Worm (Caenorhabditis elegans) whole organism, midembryonic: ENCODE results near the gene Y39B6A.5.

ENCODE experiments used
- T22C8.4 ChIP-seq: fragments of 200-800 bp; sonication (Bioruptor generic); IDR thresholded peaks from 2 replicates; pipeline ENCODE4 v1.3.6; 2022; ENCODE audit warnings: missing genetic modification characterization, missing compliant biosample characterization
- cog-1 ChIP-seq: sonication (generic microtip); optimal IDR thresholded peaks from 2 replicates; lab custom pipeline; 2016; ENCODE audit warnings: missing genetic modification characterization, missing compliant biosample characterization
- flt-1 ChIP-seq: fragments of 200-800 bp; sonication (Bioruptor generic); IDR thresholded peaks from 2 replicates; pipeline ENCODE4 v1.3.6; 2022; ENCODE audit warnings: missing genetic modification characterization, missing compliant biosample characterization
- klf-2 ChIP-seq: fragments of 200-800 bp; sonication (Bioruptor generic); conservative IDR thresholded peaks from 2 replicates; pipeline ENCODE4 v1.3.6; 2022; ENCODE audit warnings: missing genetic modification reagents, missing genetic modification characterization, missing compliant biosample characterization
- med-1 ChIP-seq: sonication (generic microtip); optimal IDR thresholded peaks from 2 replicates; lab custom pipeline; 2017; ENCODE audit warnings: missing genetic modification characterization, mild to moderate bottlenecking, missing compliant biosample characterization, antibody characterized with exemption, missing genetic modification reagents; ENCODE audit not compliant: insufficient read depth
- ref-1 ChIP-seq: fragments of 200-800 bp; sonication (Bioruptor generic); conservative IDR thresholded peaks from 2 replicates; pipeline ENCODE4 v1.3.6; 2022; ENCODE audit warnings: missing genetic modification reagents, missing genetic modification characterization, missing compliant biosample characterization
- tab-1 ChIP-seq: fragments of 200-800 bp; sonication (Bioruptor generic); IDR thresholded peaks from 2 replicates; pipeline ENCODE4 v1.3.6; 2022; ENCODE audit warnings: missing genetic modification characterization, missing compliant biosample characterization
- ztf-23 ChIP-seq: fragments of 200-800 bp; sonication (Bioruptor generic); IDR thresholded peaks from 2 replicates; pipeline ENCODE4 v1.3.6; 2022; ENCODE audit warnings: missing genetic modification reagents, missing genetic modification characterization, missing compliant biosample characterization
- ztf-29 ChIP-seq: fragments of 200-800 bp; sonication (Bioruptor generic); IDR thresholded peaks from 2 replicates; pipeline ENCODE4 v1.3.6; 2022; ENCODE audit warnings: missing genetic modification reagents, missing genetic modification characterization, missing compliant biosample characterization

Gene Y39B6A.5

DNA sequence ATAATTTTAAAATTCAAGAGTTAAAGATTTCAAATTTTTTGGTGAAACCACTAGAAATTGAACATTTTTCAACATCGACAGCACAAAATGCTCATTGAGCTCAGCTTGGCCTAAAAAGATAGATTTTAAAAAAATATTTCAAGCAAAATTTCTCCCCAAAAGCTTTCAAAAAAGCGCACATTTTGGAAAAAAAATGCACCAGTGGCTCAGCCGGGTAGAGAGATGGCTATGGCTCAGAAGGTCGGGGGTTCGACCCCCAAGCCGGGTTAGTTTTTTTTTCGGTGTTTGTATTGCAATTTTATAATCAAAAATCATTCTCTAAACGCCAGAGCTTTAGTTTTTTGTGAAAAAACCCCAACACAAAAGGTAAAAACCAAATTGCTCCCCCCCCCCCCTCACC lies 19.1 kb upstream of the Y39B6A.5 start:
- TF ChIP-seq ref-1 (GFP tag; lab: Robert Waterston, UW), result no peak
- no peak for TF ChIP-seq ztf-29 (GFP tag; lab: Robert Waterston, UW)
- no peak for TF ChIP-seq klf-2
- no peak for TF ChIP-seq cog-1 (tag; lab: Kevin White, UChicago)
- no peak for TF ChIP-seq ztf-23 (GFP tag; lab: Robert Waterston, UW)
- TF ChIP-seq tab-1 (GFP tag; lab: Robert Waterston, UW), result no peak
- no peak for TF ChIP-seq T22C8.4 (GFP tag; lab: Robert Waterston, UW)
- no peak for TF ChIP-seq flt-1 (GFP tag; lab: Robert Waterston, UW)
- no peak for TF ChIP-seq med-1 (GFP tag; lab: Kevin White, UChicago)

DNA sequence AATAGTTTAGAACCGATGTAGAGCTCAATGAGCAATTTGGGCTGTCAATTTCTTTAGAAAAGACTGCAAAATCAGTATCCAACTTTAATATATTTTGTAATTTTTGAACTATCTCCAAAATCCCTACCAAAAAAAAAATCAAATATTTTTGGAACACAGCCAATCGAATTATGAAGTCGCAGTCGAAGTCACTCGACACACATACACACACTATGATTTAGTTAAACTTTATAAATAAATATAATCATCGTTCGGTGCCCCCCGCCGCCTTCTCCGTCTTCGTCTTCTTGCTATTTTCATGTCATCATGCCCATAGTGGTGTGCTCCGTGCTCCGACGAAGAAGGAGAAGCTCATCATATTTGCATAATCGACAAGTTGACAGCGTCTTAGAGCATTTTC lies 18.4 kb upstream of the Y39B6A.5 start:
- TF ChIP-seq ztf-29 (GFP tag; lab: Robert Waterston, UW) (no peak), cog-1 (tag; lab: Kevin White, UChicago) (no peak), flt-1 (GFP tag; lab: Robert Waterston, UW) (no peak), klf-2 (no peak), tab-1 (GFP tag; lab: Robert Waterston, UW) (no peak), ref-1 (GFP tag; lab: Robert Waterston, UW) (no peak)

DNA sequence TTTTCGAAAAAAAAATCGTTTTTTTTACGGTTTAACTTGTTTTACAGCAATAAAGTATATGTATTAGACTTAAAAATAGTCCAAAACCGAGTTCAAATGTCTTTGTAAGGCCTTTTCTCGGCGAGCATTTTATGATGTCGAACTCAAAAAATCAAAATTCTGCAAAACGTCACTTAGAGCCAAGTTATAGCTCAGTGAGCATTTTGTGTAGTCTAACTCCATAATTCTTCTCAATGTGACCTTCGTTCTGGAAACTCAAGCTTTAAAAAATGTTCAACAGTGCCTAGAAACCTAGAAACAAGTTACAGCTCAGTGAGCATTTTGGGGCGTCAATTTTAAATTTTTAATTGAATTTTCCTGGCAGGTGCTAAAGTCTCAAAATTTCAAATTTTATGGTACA lies 17.0 kb upstream of the Y39B6A.5 start:
- no peak for TF ChIP-seq klf-2
- no peak for TF ChIP-seq T22C8.4 (GFP tag; lab: Robert Waterston, UW)
- TF ChIP-seq ref-1 (GFP tag; lab: Robert Waterston, UW), result no peak
- no peak for TF ChIP-seq cog-1 (tag; lab: Kevin White, UChicago)
- TF ChIP-seq tab-1 (GFP tag; lab: Robert Waterston, UW), result no peak
- no peak for TF ChIP-seq flt-1 (GFP tag; lab: Robert Waterston, UW)

DNA sequence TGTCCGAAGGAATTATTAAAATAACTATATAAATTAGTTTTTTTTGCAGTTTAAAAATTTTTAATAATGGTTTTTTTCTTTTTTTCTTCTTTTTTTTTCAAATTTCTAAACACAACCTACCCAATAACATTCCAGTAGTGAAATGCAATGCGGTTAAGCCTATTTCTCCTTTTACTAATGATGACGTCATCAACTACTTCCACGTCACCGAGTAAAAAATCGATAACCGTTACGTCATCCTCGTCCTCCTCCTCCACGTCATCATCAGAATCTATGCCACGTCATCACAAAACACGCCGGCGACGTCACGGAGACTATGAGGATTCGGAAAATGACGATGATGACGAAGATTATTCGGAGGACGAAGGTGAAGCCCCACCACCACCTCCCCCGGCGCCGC lies 15.9 kb upstream of the Y39B6A.5 start, which contains the start of gene hot-2:
Gene hot-2, plus strand, starts transcription at position 134 of the 400 bp plus-strand sequence.
- TF ChIP-seq T22C8.4 (GFP tag; lab: Robert Waterston, UW), result no peak
- TF ChIP-seq ztf-23 (GFP tag; lab: Robert Waterston, UW), result no peak
- no peak for TF ChIP-seq klf-2
- no peak for TF ChIP-seq cog-1 (tag; lab: Kevin White, UChicago)
- TF ChIP-seq ztf-29 (GFP tag; lab: Robert Waterston, UW), result no peak
- no peak for TF ChIP-seq ref-1 (GFP tag; lab: Robert Waterston, UW)
- TF ChIP-seq tab-1 (GFP tag; lab: Robert Waterston, UW), result no peak
- TF ChIP-seq med-1 (GFP tag; lab: Kevin White, UChicago), result no peak
- TF ChIP-seq flt-1 (GFP tag; lab: Robert Waterston, UW), result no peak

DNA sequence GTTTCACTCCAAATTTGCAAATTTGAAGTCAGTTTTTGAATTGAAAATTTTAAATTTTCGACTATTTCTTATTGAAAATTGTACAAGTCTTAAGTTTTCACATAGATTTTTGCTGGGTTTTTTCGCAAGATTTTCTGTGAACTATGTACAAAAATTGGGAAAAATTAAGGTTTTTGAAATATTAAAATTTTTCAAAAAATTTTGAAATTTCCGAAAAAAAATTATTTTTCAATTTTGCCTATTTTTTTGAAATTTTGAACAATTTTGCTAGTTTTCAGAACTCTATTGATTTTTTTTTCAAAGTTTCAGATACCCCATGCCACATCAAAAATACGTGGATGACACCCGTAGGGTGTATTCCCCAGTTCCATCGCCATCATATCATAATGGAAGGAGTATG lies 4.9 kb downstream of the Y39B6A.5 start, which contains the start of gene tsp-13:
Gene tsp-13, plus strand, starts transcription at position 301 of the 400 bp plus-strand sequence.
- TF ChIP-seq tab-1 (GFP tag; lab: Robert Waterston, UW), result no peak
- TF ChIP-seq ref-1 (GFP tag; lab: Robert Waterston, UW), result no peak
- no peak for TF ChIP-seq cog-1 (tag; lab: Kevin White, UChicago)

DNA sequence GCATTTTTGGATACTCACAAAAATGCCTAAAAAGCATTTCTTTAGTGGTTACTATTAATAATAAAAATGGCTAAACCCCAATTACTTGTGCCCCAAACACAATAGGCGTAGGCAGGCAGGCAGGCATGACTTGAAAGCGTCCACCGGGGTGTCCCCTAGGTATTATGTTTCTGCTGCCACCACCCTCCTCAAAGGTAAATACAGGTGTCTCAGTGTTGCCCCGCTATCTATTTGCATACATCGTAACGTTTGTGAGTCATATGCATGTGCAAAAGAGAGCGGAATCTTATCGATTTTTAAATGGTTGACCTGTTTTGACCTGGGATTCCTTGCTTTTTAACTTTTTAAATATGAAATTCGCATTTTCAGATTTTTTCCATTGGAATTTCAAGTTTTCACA lies 5.4 kb downstream of the Y39B6A.5 start:
- TF ChIP-seq T22C8.4 (GFP tag; lab: Robert Waterston, UW), result no peak

DNA sequence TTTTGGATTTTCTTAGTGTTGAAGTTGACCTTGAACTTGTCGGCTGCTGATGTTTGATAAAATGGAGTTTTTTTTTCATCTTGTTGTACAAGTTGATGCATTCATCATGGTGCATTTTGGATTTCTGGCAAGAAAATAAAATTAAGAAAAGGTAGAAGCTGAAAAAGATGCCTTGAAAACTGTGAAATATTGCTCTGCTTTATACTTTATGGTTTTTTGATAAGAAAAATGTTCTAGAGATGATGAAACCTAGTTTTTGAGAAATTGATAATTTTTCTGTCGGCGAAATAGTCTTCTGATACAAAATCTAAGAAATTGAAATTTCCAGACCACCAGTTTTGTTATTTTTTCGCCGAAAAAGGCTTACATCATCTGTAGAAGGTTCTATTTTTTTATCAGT lies 6.3 kb downstream of the Y39B6A.5 start, which contains the start of gene Y39B6A.69:
Gene Y39B6A.69, minus strand, starts transcription at position 101 of the 400 bp plus-strand sequence.
- TF ChIP-seq klf-2 (no peak), ztf-23 (GFP tag; lab: Robert Waterston, UW) (no peak), tab-1 (GFP tag; lab: Robert Waterston, UW) (no peak), cog-1 (tag; lab: Kevin White, UChicago) (no peak), T22C8.4 (GFP tag; lab: Robert Waterston, UW) (no peak), ztf-29 (GFP tag; lab: Robert Waterston, UW) (no peak)

DNA sequence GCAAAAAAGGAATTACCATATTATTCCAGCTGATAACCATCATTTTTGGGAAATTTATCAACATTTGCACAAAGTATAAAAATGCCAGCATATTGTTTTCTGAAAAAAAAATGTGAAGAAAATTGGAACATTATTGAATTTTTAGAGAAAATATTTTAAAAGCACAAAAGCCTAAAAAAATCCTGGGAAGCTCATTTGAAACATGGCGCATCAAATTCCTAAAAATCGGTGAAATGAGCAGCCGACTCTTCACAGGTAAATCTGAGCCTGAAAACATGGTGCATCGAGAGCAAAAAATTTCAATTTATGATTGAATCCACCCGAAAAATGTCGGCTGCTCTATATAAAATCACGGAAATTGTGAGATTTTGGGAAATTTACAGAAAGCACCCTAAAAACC lies 9.6 kb downstream of the Y39B6A.5 start, which contains the start of gene Y39B6A.7:
Gene Y39B6A.7, minus strand, starts transcription at position 101 of the 400 bp plus-strand sequence.
- no peak for TF ChIP-seq ztf-23 (GFP tag; lab: Robert Waterston, UW)

DNA sequence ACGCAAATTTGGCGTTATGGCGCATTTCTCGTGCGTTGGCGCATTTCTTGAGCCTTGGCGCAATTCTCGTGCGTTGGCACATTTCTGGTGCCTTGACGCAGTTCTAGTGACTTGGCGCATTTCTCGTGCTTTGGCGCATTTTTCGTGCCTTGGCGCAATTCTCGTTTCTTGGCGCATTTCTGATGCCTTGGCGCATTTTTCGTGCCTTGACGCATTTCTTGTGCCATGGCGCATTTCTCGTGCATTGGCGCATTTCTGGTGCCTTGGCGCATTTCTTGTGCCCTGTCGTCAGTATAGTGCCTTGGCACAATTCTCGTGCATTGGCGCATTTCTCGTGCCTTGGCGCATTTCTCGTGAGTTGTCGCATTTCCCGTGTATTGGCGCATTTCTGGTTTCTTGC lies 10.3 kb downstream of the Y39B6A.5 start:
- TF ChIP-seq klf-2 (no peak), cog-1 (tag; lab: Kevin White, UChicago) (no peak), ztf-23 (GFP tag; lab: Robert Waterston, UW) (no peak), T22C8.4 (GFP tag; lab: Robert Waterston, UW) (no peak), tab-1 (GFP tag; lab: Robert Waterston, UW) (no peak), med-1 (GFP tag; lab: Kevin White, UChicago) (no peak), ref-1 (GFP tag; lab: Robert Waterston, UW) (no peak), flt-1 (GFP tag; lab: Robert Waterston, UW) (no peak)

DNA sequence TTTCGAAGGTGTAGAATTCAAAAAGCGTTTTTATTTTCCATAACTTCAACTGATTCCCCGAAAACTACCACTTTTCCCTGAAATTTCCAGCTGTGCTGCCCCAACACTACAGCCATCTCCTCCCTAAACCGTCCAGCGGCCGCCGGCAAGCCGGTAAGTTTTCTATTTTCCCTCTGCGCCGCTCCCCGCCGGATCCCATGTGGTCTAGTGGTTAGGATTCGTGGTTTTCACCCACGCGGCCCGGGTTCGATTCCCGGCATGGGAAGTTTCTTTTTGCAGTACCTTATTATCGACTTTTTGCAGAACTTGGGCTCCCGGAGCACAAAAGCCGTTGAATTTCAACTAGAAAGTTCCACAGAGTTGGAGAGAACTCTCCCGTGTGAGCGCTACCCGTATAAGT lies 16.1 kb downstream of the Y39B6A.5 start:
- TF ChIP-seq flt-1 (GFP tag; lab: Robert Waterston, UW), result peak; percentile 44; the same call in 1 of the 2 replicates
- TF ChIP-seq ztf-29 (GFP tag; lab: Robert Waterston, UW), result no peak
- TF ChIP-seq klf-2, result no peak
- no peak for TF ChIP-seq ref-1 (GFP tag; lab: Robert Waterston, UW)
- peak; percentile 49; the same call in 1 of the 2 replicates for TF ChIP-seq ztf-23 (GFP tag; lab: Robert Waterston, UW)
- TF ChIP-seq med-1 (GFP tag; lab: Kevin White, UChicago), result no peak
- no peak; the same call in 1 of the 2 replicates for TF ChIP-seq T22C8.4 (GFP tag; lab: Robert Waterston, UW)
- TF ChIP-seq cog-1 (tag; lab: Kevin White, UChicago), result no peak
- TF ChIP-seq tab-1 (GFP tag; lab: Robert Waterston, UW), result no peak
